Worm (Caenorhabditis elegans): ENCODE data around the gene T06C12.14.
A peak's percentile ranks its signal among the peaks of the same experiment; 100 is the strongest.

T06C12.14 gene

DNA sequence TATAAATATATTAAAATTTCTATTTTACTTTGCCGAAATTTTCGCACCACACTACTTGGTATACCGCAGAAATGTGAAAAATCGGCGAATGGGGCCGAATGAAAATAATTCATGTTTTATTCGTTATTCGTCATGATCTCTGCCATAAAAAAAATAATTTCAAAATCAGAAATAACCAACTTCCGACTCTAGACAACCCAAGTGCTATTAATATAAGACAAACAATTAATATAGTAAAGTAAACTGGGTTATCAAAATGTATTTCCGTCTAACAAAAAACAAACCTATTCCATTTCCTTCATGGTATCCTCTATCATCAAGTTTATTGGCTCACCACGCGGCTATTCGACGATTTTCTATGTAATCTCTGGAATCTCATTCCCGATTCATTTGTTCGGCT, 34.0 kb upstream of the T06C12.14 start, which contains the start of gene srh-293:
TSS of gene srh-293 (plus strand) at position 301 of the 400 bp plus-strand sequence.
- TF ChIP-seq drap-1 (GFP tag; optimal IDR thresholded peaks at IDR 0.05) (no peak), nhr-2 (tag; optimal IDR thresholded peaks at IDR 0.05) (no peak), lsy-2 (tag; optimal IDR thresholded peaks at IDR 0.05) (no peak)

DNA sequence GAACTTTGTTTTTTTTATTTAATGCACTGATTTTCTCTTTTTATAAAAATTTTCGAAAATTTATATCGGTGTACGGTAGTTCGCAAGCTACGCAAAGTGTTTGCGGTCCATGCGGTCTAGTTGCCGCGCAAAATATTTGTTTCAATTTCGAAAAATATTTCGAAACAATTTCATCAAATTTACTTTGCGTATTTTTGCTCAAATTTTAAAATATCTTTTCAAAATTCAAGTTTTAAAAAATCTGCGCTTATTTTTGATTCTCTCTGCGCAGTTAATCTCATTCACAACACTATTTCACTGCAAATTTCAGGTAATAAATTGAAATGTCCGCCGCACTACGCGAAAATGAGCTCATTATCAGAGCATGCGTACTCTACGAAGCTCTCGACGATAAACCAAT, 32.4 kb upstream of the T06C12.14 start, which contains the start of gene fbxa-197:
TSS of gene fbxa-197 (plus strand) at position 301 of the 400 bp plus-strand sequence.
- TF ChIP-seq bed-3 (GFP tag; optimal IDR thresholded peaks at IDR 0.05) (no peak), M03D4.4 (tag; optimal IDR thresholded peaks at IDR 0.05) (no peak), mep-1 (tag; optimal IDR thresholded peaks at IDR 0.05) (no peak), elt-3 (tag; optimal IDR thresholded peaks at IDR 0.05) (no peak)

DNA sequence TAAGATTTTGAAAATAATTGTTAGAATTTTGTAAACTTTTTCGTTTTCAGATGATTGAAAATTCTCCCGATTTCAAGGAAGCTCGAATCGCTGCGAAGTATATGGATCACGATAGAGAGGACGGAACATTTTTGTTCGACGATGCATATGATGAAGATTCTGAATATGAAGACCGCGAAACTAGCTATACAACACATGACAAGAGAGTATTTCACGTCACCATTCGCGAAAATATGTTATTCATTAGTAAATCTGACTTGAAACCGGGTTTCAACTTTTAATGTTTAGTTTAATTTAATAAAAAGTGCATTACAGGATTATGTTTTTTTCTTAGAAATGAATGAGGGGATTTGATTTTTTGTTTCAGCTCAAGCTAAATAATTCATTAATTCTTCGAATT, 29.4 kb upstream of the T06C12.14 start, which contains the start of gene str-57:
TSS of gene str-57 (plus strand) at position 301 of the 400 bp plus-strand sequence.
- no peak for TF ChIP-seq elt-3 (tag; optimal IDR thresholded peaks at IDR 0.05)
- TF ChIP-seq unc-120 (tag; optimal IDR thresholded peaks at IDR 0.05; ENCODE audit: poor library complexity, severe bottlenecking): no peak

DNA sequence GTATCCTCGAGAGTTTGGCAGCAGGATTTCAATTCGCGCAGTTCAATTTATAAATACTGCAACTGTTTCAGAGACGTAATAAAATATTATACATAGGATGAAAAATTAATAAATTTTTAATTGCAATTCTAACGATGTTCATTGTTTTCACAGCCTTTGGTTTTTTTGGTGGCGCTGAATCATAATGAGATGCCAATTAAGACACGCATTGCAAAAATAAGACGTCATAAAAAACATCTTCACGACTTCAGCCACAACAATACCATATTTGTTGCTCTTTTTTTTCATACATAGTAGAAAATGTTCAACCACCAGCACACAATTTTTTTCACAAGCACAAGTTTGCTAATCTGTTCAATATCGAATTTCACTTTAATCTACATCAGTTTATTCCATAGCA, 27.5 kb upstream of the T06C12.14 start, which contains the start of gene str-56:
TSS of gene str-56 (plus strand) at position 301 of the 400 bp plus-strand sequence.
- TF ChIP-seq tbx-8 (GFP tag; optimal IDR thresholded peaks at IDR 0.05) (no peak), pha-4 (tag; optimal IDR thresholded peaks at IDR 0.05) (no peak), lsy-2 (tag; optimal IDR thresholded peaks at IDR 0.05) (no peak), snpc-4 (tag; optimal IDR thresholded peaks at IDR 0.05) (no peak), nhr-237 (tag; optimal IDR thresholded peaks at IDR 0.05) (no peak), nhr-12 (tag; optimal IDR thresholded peaks at IDR 0.05) (no peak), nhr-28 (tag; optimal IDR thresholded peaks at IDR 0.05) (no peak), elt-1 (tag; optimal IDR thresholded peaks at IDR 0.05; ENCODE audit: borderline replicate concordance, insufficient read depth) (no peak), unc-62 (GFP tag; optimal IDR thresholded peaks at IDR 0.05) (no peak)

DNA sequence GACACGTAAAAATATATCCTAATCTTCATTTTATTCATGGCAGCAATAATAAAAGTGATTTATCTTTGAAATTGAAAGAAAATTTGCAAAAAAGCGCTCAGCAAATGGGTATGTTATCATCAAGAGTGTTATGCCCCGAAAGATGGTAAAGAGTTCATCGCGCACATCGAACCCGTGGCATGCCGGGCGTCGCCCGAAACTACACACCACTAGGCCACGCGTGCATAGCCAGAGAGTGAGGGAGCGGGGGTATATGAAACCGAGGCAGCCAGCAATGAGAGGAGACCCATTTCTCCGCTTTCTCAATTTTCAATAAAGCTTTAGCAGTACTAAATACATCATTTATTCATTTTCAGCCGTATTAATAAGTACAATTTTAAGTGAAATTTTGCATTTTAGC, 26.0 kb upstream of the T06C12.14 start:
- TF ChIP-seq hlh-1 (tag; optimal IDR thresholded peaks at IDR 0.05) (peak; percentile 24), zip-8 (tag; optimal IDR thresholded peaks at IDR 0.05) (peak; percentile 3), M03D4.4 (tag; optimal IDR thresholded peaks at IDR 0.05) (peak; percentile 99), pha-4 (tag; optimal IDR thresholded peaks at IDR 0.05) (peak; percentile 73), ceh-39 (tag; optimal IDR thresholded peaks at IDR 0.05) (peak; percentile 18), drap-1 (GFP tag; optimal IDR thresholded peaks at IDR 0.05) (peak; percentile 100), nhr-28 (tag; optimal IDR thresholded peaks at IDR 0.05) (peak; percentile 92), flh-1 (GFP tag; optimal IDR thresholded peaks at IDR 0.05) (peak; percentile 98), unc-62 (GFP tag; optimal IDR thresholded peaks at IDR 0.05) (peak; percentile 85), sem-2 (GFP tag; optimal IDR thresholded peaks at IDR 0.05) (peak; percentile 97), ztf-11 (tag; optimal IDR thresholded peaks at IDR 0.05) (peak; percentile 82), snpc-4 (tag; optimal IDR thresholded peaks at IDR 0.05) (no peak), mab-5 (tag; optimal IDR thresholded peaks at IDR 0.05) (no peak), unc-39 (tag; optimal IDR thresholded peaks at IDR 0.05) (peak; percentile 84), elt-1 (tag; optimal IDR thresholded peaks at IDR 0.05; ENCODE audit: borderline replicate concordance, insufficient read depth) (peak; percentile 44), ceh-43 (GFP tag; optimal IDR thresholded peaks at IDR 0.05) (peak; percentile 98), nhr-12 (tag; optimal IDR thresholded peaks at IDR 0.05) (peak; percentile 71), nhr-237 (tag; optimal IDR thresholded peaks at IDR 0.05) (peak; percentile 63), lsy-2 (tag; optimal IDR thresholded peaks at IDR 0.05) (peak; percentile 52), ham-2 (GFP tag; optimal IDR thresholded peaks at IDR 0.05) (peak; percentile 99), tbx-8 (GFP tag; optimal IDR thresholded peaks at IDR 0.05) (peak; percentile 99), blmp-1 (tag; optimal IDR thresholded peaks at IDR 0.05) (no peak), unc-120 (tag; optimal IDR thresholded peaks at IDR 0.05; ENCODE audit: poor library complexity, severe bottlenecking) (peak; percentile 99), lin-32 (GFP tag; optimal IDR thresholded peaks at IDR 0.05) (peak; percentile 99), elt-3 (tag; optimal IDR thresholded peaks at IDR 0.05) (no peak), mls-2 (tag; optimal IDR thresholded peaks at IDR 0.05) (peak; percentile 100), ceh-83 (GFP tag; optimal IDR thresholded peaks at IDR 0.05) (peak; percentile 100), ces-1 (GFP tag; optimal IDR thresholded peaks at IDR 0.05) (no peak), lin-13 (tag; optimal IDR thresholded peaks at IDR 0.05) (peak; percentile 85), cnd-1 (tag; optimal IDR thresholded peaks at IDR 0.05) (peak; percentile 99), mep-1 (tag; optimal IDR thresholded peaks at IDR 0.05) (peak; percentile 71), bed-3 (GFP tag; optimal IDR thresholded peaks at IDR 0.05) (peak; percentile 98), nhr-76 (tag; optimal IDR thresholded peaks at IDR 0.05) (peak; percentile 68), sptf-1 (tag; optimal IDR thresholded peaks at IDR 0.05) (peak; percentile 99), nhr-2 (tag; optimal IDR thresholded peaks at IDR 0.05) (no peak)

Data from whole organism, mixed stage, embryonic.